Worm (Caenorhabditis elegans): ENCODE results near the gene F53F1.4.

- no peak for TF ChIP-seq lin-39 (tag; optimal IDR thresholded peaks at IDR 0.05)
- TF ChIP-seq elt-1 (tag; optimal IDR thresholded peaks at IDR 0.05), result no peak
- TF ChIP-seq sem-4 (tag; optimal IDR thresholded peaks at IDR 0.05), result no peak
- no peak for TF ChIP-seq nhr-10 (tag; optimal IDR thresholded peaks at IDR 0.05)
- TF ChIP-seq lin-13 (GFP tag; optimal IDR thresholded peaks at IDR 0.05), result no peak
- TF ChIP-seq ceh-82 (tag; optimal IDR thresholded peaks at IDR 0.05), result no peak
- no peak for TF ChIP-seq blmp-1 (tag; optimal IDR thresholded peaks at IDR 0.05; ENCODE audit: insufficient read depth)
- no peak for TF ChIP-seq snpc-4 (tag; optimal IDR thresholded peaks at IDR 0.05)
- no peak for TF ChIP-seq unc-62 (GFP tag; optimal IDR thresholded peaks at IDR 0.05)
- no peak for TF ChIP-seq R02D3.7 (tag; optimal IDR thresholded peaks at IDR 0.05)
- no peak for TF ChIP-seq nhr-6 (tag; optimal IDR thresholded peaks at IDR 0.05)
- no peak for TF ChIP-seq ztf-11 (tag; optimal IDR thresholded peaks at IDR 0.05)
Observed at ce11 chrV:13389454-13389853, 21.4 kb upstream of the F53F1.4 start.
